Worm (Caenorhabditis elegans): Measurements from ENCODE around the gene F44D12.2.

The F44D12.2 gene

DNA sequence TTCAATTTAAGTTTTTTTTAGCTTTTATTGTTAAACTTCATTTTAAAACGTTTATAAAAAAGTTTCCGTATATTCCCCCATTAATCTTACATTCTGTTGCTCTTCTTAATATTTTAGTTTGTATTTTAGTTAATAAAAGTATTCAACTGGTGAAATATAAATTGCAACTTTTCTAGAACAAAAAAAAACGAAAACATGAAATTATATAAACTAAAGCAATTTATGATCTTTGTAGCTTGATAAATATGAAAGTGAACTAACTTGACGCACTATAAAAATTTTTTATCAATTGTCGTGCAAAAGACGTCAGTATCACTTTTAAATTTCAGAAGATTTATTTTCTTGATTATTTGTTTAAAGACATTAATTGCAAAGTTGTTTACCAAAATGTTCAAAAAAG lies at the start of gene F44D12.2:
F44D12.2 (minus strand) TSS at position 101 of the 400 bp plus-strand sequence.
- no peak for TF ChIP-seq nhr-6 (tag; optimal IDR thresholded peaks at IDR 0.05)
- peak; percentile 7 for TF ChIP-seq fos-1 (tag; optimal IDR thresholded peaks at IDR 0.05)

DNA sequence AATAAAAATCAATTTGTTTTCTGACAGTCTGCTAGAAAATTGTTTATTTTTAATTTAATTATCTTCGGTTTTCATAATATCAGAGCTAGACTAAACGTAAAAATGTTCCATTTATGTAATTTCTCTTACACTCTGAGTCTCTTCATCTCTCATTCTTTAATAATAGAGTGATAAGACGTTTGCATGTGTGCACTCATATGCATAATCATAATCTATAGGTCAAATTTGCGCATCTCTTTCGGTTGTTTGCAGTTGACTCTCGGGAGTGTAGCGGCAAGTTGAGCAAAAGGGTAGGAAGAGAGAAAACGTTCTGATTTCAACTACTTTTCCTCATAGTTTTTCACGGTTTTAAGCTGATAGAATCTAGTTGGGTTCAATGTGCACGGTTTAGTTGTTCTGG lies 48.9 kb upstream of the F44D12.2 start:
- no peak for TF ChIP-seq sma-9 (GFP tag; optimal IDR thresholded peaks at IDR 0.05)
- TF ChIP-seq sma-9 (tag; optimal IDR thresholded peaks at IDR 0.05), result no peak
- peak; percentile 61 for TF ChIP-seq fos-1 (tag; optimal IDR thresholded peaks at IDR 0.05)

DNA sequence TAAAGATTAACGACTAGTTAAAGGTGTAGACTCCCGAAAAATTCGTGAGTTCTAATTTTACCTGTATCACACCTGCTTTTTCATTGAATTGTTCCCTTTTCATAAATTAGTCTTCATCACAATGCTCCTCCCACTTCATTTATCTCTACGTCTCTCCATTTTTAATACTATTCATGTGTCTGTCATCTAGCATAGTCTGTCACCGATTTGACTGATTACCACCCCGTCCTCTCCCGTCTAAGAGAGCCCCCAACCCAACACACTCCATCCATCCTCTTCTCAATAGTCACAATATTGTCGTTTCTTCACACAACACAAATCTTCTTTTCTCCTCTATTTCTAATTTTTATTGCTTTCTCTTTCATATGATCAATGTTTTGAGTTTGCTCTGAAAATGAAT lies 47.6 kb upstream of the F44D12.2 start:
- TF ChIP-seq Y55F3AM.14 (GFP tag; optimal IDR thresholded peaks at IDR 0.05) (no peak), skn-1 (tag; optimal IDR thresholded peaks at IDR 0.05) (no peak), ztf-4 (tag; optimal IDR thresholded peaks at IDR 0.05) (no peak), nhr-129 (tag; optimal IDR thresholded peaks at IDR 0.05) (peak; percentile 12), ama-1 (optimal IDR thresholded peaks at IDR 0.05) (no peak), lin-39 (tag; optimal IDR thresholded peaks at IDR 0.05) (peak; percentile 3), ceh-82 (tag; optimal IDR thresholded peaks at IDR 0.05) (no peak), nhr-25 (tag; optimal IDR thresholded peaks at IDR 0.05) (no peak), unc-39 (tag; optimal IDR thresholded peaks at IDR 0.05) (no peak), zag-1 (tag; optimal IDR thresholded peaks at IDR 0.05) (no peak), alr-1 (tag; optimal IDR thresholded peaks at IDR 0.05) (no peak), mab-5 (tag; optimal IDR thresholded peaks at IDR 0.05) (peak; percentile 68), nhr-12 (tag; optimal IDR thresholded peaks at IDR 0.05) (no peak), elt-3 (tag; optimal IDR thresholded peaks at IDR 0.05) (no peak), peb-1 (tag; optimal IDR thresholded peaks at IDR 0.05) (no peak), unc-55 (GFP tag; optimal IDR thresholded peaks at IDR 0.05) (no peak), nhr-10 (tag; optimal IDR thresholded peaks at IDR 0.05) (no peak)

DNA sequence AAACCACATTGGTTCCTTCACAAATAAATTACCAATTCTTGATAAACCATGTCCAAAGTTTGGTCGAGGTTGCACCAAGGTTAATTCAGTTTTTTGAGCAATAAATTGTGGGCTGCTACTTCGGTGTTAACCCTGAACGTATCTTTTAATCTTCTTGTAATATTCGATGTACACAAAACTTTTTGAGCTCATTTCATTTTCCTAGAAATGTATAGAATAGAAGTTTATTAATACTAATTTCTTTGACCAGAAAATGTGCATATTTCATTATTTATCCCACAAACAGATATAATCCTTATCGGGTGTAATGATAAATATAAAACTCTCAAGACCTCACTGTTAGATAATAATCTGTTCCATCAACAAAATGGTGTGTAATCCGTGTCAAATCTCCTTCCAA lies 46.4 kb upstream of the F44D12.2 start:
- TF ChIP-seq nhr-129 (tag; optimal IDR thresholded peaks at IDR 0.05) (no peak), lin-13 (GFP tag; optimal IDR thresholded peaks at IDR 0.05) (no peak), lin-39 (tag; optimal IDR thresholded peaks at IDR 0.05) (no peak), nhr-237 (tag; optimal IDR thresholded peaks at IDR 0.05) (no peak), sma-9 (GFP tag; optimal IDR thresholded peaks at IDR 0.05) (no peak), sma-9 (tag; optimal IDR thresholded peaks at IDR 0.05) (no peak), lsy-2 (tag; optimal IDR thresholded peaks at IDR 0.05) (no peak), nhr-77 (tag; optimal IDR thresholded peaks at IDR 0.05) (no peak), ztf-1 (GFP tag; conservative IDR thresholded peaks at IDR 0.05) (no peak), nhr-12 (tag; optimal IDR thresholded peaks at IDR 0.05) (no peak), ama-1 (optimal IDR thresholded peaks at IDR 0.05) (no peak), lin-11 (tag; optimal IDR thresholded peaks at IDR 0.05) (no peak), egl-27 (tag; optimal IDR thresholded peaks at IDR 0.05) (no peak), nhr-23 (tag; optimal IDR thresholded peaks at IDR 0.05) (no peak), skn-1 (tag; optimal IDR thresholded peaks at IDR 0.05) (no peak), elt-3 (tag; optimal IDR thresholded peaks at IDR 0.05) (no peak)

DNA sequence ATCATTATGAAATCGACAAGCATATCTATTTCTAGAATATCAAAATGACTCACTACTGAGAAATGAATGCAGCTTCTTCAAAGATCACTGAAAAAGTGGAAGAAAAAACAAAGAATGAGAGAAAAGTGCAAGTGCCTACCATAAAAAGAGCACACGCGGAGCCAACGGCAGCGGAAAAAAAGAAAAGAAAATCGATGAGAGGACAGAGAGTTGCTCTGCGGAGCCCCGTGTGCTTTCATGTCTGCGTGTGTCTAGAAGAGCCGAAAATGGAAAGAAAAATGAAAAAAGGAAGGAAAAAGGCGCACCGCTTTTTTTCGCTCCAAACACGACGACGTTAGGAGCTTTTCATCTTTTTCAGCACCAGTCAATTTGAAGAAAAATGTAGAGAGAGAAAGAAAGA lies 45.2 kb upstream of the F44D12.2 start, which contains the start of gene ipla-7:
ipla-7 (minus strand) TSS at position 122 of the 400 bp plus-strand sequence.
- TF ChIP-seq ztf-1 (GFP tag; conservative IDR thresholded peaks at IDR 0.05), result no peak
- TF ChIP-seq nhr-237 (tag; optimal IDR thresholded peaks at IDR 0.05), result no peak
- TF ChIP-seq C34F6.9 (tag; optimal IDR thresholded peaks at IDR 0.05), result peak; percentile 70
- peak; percentile 29 for TF ChIP-seq F13H6.1 (tag; optimal IDR thresholded peaks at IDR 0.05)
- no peak for TF ChIP-seq nhr-77 (tag; optimal IDR thresholded peaks at IDR 0.05)
- no peak for TF ChIP-seq dmd-4 (tag; optimal IDR thresholded peaks at IDR 0.05)
- peak; percentile 62 for TF ChIP-seq crh-2 (tag; optimal IDR thresholded peaks at IDR 0.05)
- TF ChIP-seq egl-27 (tag; optimal IDR thresholded peaks at IDR 0.05), result no peak
- TF ChIP-seq lsy-2 (tag; optimal IDR thresholded peaks at IDR 0.05), result peak in 1 of 2 experiments; percentile 21
- TF ChIP-seq nhr-23 (tag; optimal IDR thresholded peaks at IDR 0.05), result no peak
- no peak for TF ChIP-seq ceh-16 (tag; optimal IDR thresholded peaks at IDR 0.05)
- peak; percentile 5 for TF ChIP-seq snpc-4 (tag; optimal IDR thresholded peaks at IDR 0.05)
- no peak for TF ChIP-seq lin-13 (GFP tag; optimal IDR thresholded peaks at IDR 0.05)
- no peak for TF ChIP-seq ceh-82 (tag; optimal IDR thresholded peaks at IDR 0.05)
- peak; percentile 11 for TF ChIP-seq nhr-129 (tag; optimal IDR thresholded peaks at IDR 0.05)
- TF ChIP-seq zag-1 (tag; optimal IDR thresholded peaks at IDR 0.05), result peak; percentile 31
- TF ChIP-seq peb-1 (tag; optimal IDR thresholded peaks at IDR 0.05), result no peak
- no peak for TF ChIP-seq unc-62 (GFP tag; optimal IDR thresholded peaks at IDR 0.05)
- TF ChIP-seq unc-55 (GFP tag; optimal IDR thresholded peaks at IDR 0.05), result peak; percentile 29
- TF ChIP-seq fos-1 (tag; optimal IDR thresholded peaks at IDR 0.05), result peak; percentile 62
- TF ChIP-seq ZK546.5 (tag; optimal IDR thresholded peaks at IDR 0.05), result no peak
- no peak for TF ChIP-seq Y55F3AM.14 (GFP tag; optimal IDR thresholded peaks at IDR 0.05)
- TF ChIP-seq mdl-1 (tag; optimal IDR thresholded peaks at IDR 0.05), result peak in 1 of 2 experiments; percentile 33

Data from whole organism, L2 larva.